Worm (Caenorhabditis elegans): ENCODE data around the gene gid-2.

The gid-2 gene

DNA sequence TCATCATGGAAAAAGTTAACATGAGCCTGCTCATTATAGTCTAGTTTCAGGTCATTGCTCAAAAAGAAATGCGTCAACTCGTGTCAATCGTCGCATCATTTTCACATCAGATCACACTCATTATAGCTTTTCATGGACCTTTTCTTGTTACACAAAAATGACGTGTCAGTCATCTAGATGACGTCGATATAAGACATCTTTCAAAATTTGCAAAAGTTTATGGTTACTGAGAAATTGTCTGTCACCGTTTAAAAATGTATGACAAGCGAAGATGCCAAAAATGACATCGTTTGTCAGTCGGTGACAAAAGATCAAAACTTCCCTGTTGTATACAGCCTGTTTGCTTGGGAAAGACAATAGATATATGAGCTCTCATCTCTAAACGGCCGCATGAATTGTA, 2.4 kb upstream of the gid-2 start:
- TF ChIP-seq ztf-11 (tag; optimal IDR thresholded peaks at IDR 0.05): no peak
- peak; percentile 53 for TF ChIP-seq unc-86 (tag; optimal IDR thresholded peaks at IDR 0.05)
- TF ChIP-seq fkh-8 (tag; optimal IDR thresholded peaks at IDR 0.05): no peak

ce11 chrX:2439728-2440127, 971 bp upstream of the gid-2 start:
- TF ChIP-seq nhr-84 (tag; optimal IDR thresholded peaks at IDR 0.05) (no peak), fkh-4 (tag; optimal IDR thresholded peaks at IDR 0.05; ENCODE audit: borderline replicate concordance) (no peak), C16A3.4 (tag; optimal IDR thresholded peaks at IDR 0.05) (no peak), rnt-1 (tag; optimal IDR thresholded peaks at IDR 0.05) (no peak), hpl-2 (GFP tag; optimal IDR thresholded peaks at IDR 0.05) (no peak), efl-1 (optimal IDR thresholded peaks at IDR 0.05) (no peak), efl-1 (GFP tag; optimal IDR thresholded peaks at IDR 0.05 in 1 of 2) (peak in 1 of 2 experiments; percentile 73), hlh-4 (tag; optimal IDR thresholded peaks at IDR 0.05) (no peak), unc-86 (tag; optimal IDR thresholded peaks at IDR 0.05) (no peak), nhr-76 (tag; optimal IDR thresholded peaks at IDR 0.05) (no peak), grh-1 (GFP tag; IDR thresholded peaks at IDR 0.05) (no peak), F16B12.6 (tag; optimal IDR thresholded peaks at IDR 0.05) (no peak), lsy-2 (tag; optimal IDR thresholded peaks at IDR 0.05) (no peak), skn-1 (tag; optimal IDR thresholded peaks at IDR 0.05) (peak; percentile 63), dpl-1 (GFP tag; optimal IDR thresholded peaks at IDR 0.05) (no peak), elt-2 (tag; optimal IDR thresholded peaks at IDR 0.05) (no peak), ztf-11 (tag; optimal IDR thresholded peaks at IDR 0.05) (no peak)

DNA sequence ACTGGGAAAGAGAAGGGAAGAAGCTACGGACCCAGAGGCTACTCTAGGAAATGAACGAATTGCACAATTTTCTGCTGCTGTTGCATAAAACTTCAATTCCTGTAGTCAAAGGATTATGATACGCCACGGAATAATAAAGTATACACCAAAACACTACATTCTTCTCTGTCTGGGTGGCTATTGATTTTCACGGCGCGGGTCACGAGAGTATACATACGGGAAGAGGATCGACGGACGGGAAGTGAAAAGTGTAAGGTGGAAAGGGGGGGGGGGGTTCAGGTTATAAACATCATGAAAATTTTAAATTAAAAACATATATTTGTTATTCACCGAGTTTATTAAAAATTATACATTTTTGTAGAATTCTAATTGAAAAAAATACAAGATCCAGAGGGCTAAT, 552 bp upstream of the gid-2 start:
- TF ChIP-seq efl-1 (optimal IDR thresholded peaks at IDR 0.05) (no peak), efl-1 (GFP tag; optimal IDR thresholded peaks at IDR 0.05 in 1 of 2) (peak in 1 of 2 experiments; percentile 58), nhr-20 (tag; optimal IDR thresholded peaks at IDR 0.05) (peak; percentile 1), lin-14 (GFP tag; optimal IDR thresholded peaks at IDR 0.05) (peak; percentile 19), blmp-1 (tag; optimal IDR thresholded peaks at IDR 0.05) (peak; percentile 75), snpc-4 (tag; optimal IDR thresholded peaks at IDR 0.05) (no peak), ceh-8 (GFP tag; optimal IDR thresholded peaks at IDR 0.05) (no peak), skn-1 (tag; optimal IDR thresholded peaks at IDR 0.05) (peak; percentile 40)

DNA sequence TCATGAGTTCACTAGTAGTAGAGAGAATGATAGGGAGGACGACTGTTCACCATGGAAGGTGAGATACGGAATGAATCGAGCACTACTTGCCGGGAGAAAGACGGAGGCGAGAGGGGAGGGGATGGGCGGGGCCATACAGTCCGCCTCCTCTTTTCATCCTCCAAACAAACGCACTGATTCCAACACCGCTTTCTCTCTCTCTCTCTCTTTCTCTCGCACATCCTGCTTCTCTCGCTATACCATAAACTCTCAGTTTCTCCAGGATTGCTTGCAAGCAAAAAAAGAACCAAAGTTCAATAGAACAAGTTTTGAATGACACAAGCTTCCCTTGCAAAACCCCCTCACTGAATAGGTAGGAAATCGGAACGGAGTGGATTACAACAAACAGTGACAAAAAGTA, 3.4 kb downstream of the gid-2 start:
- TF ChIP-seq nhr-11 (tag; optimal IDR thresholded peaks at IDR 0.05) (no peak), blmp-1 (tag; optimal IDR thresholded peaks at IDR 0.05) (peak; percentile 75), efl-1 (optimal IDR thresholded peaks at IDR 0.05) (no peak), efl-1 (GFP tag; optimal IDR thresholded peaks at IDR 0.05 in 1 of 2) (no peak), nhr-47 (tag; optimal IDR thresholded peaks at IDR 0.05) (no peak), nhr-90 (tag; optimal IDR thresholded peaks at IDR 0.05; ENCODE audit: poor library complexity) (no peak), nhr-19 (GFP tag; conservative IDR thresholded peaks at IDR 0.05) (no peak)

- TF ChIP-seq efl-3 (GFP tag; optimal IDR thresholded peaks at IDR 0.05) (no peak), nhr-90 (tag; optimal IDR thresholded peaks at IDR 0.05; ENCODE audit: poor library complexity) (no peak), pag-3 (tag; optimal IDR thresholded peaks at IDR 0.05; ENCODE audit: borderline replicate concordance, insufficient read depth) (no peak), ceh-63 (GFP tag; optimal IDR thresholded peaks at IDR 0.05) (no peak), Y116A8C.19 (tag; optimal IDR thresholded peaks at IDR 0.05; ENCODE audit: borderline replicate concordance) (no peak)
Observed at ce11 chrX:2433805-2434204, 5.0 kb downstream of the gid-2 start.

DNA sequence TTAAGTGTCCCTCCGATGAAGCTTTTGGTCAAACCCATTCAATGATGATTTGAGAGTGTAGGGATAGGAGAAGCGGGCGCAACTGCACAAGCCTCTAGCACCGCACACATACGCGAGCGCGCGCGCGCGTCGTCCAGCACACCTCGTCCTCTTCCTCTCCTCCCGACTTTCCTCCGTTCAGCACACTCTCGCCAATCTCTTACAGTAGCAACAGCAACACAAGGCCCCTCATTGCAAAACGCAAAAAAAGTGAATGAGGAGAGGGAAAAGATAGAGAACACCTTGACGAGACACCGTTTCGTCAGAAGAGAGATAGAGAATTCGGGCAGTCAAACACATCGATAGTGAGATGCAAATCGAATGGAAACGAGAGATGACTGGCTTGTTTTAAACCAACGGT, 6.3 kb downstream of the gid-2 start:
- no peak for TF ChIP-seq fos-1 (tag; optimal IDR thresholded peaks at IDR 0.05)
- TF ChIP-seq lir-3 (tag; optimal IDR thresholded peaks at IDR 0.05; ENCODE audit: poor library complexity): no peak
- TF ChIP-seq ets-5 (GFP tag; IDR thresholded peaks at IDR 0.05): no peak
- no peak for TF ChIP-seq snpc-4 (tag; optimal IDR thresholded peaks at IDR 0.05)
- TF ChIP-seq ceh-88 (GFP tag; IDR thresholded peaks at IDR 0.05): no peak
- TF ChIP-seq nhr-12 (tag; optimal IDR thresholded peaks at IDR 0.05): no peak
- peak; percentile 39 for TF ChIP-seq dsc-1 (tag; optimal IDR thresholded peaks at IDR 0.05)
- no peak for TF ChIP-seq nhr-85 (tag)
- no peak for TF ChIP-seq lin-39 (tag; optimal IDR thresholded peaks at IDR 0.05)
- TF ChIP-seq C04F5.9 (tag; optimal IDR thresholded peaks at IDR 0.05): no peak
- no peak for TF ChIP-seq fkh-10 (GFP tag; optimal IDR thresholded peaks at IDR 0.05)
- TF ChIP-seq hpl-2 (GFP tag; optimal IDR thresholded peaks at IDR 0.05): no peak
- TF ChIP-seq aly-2 (tag; optimal IDR thresholded peaks at IDR 0.05): no peak
- no peak for TF ChIP-seq hlh-4 (tag; optimal IDR thresholded peaks at IDR 0.05)
- TF ChIP-seq lin-14 (GFP tag; optimal IDR thresholded peaks at IDR 0.05): peak; percentile 93
- peak; percentile 4 to 41 (median 25) for TF ChIP-seq ceh-82 (tag; optimal IDR thresholded peaks at IDR 0.05)
- TF ChIP-seq ceh-8 (GFP tag; optimal IDR thresholded peaks at IDR 0.05): no peak
- no peak for TF ChIP-seq nhr-77 (tag; optimal IDR thresholded peaks at IDR 0.05)
